Worm (Caenorhabditis elegans) whole organism, late embryonic: Measurements from ENCODE around the gene H18N23.2.
"Not testable (repeated sequence)": the region's sequence is repeated elsewhere in the genome, so short reads cannot be mapped to it uniquely, and the experiment has no call there.

Source experiments
- ceh-2 ChIP-seq: sonication (generic microtip); optimal IDR thresholded peaks from 2 replicates; lab custom pipeline; 2016; ENCODE audit warnings: missing genotype, missing genetic modification characterization, missing compliant biosample characterization
- lin-11 ChIP-seq: fragments of 200-800 bp; sonication (Bioruptor generic); optimal IDR thresholded peaks from 2 replicates; lab custom pipeline; 2018; ENCODE audit warnings: mild to moderate bottlenecking, missing genetic modification characterization, missing compliant biosample characterization
- pqm-1 ChIP-seq: sonication (generic microtip); optimal IDR thresholded peaks from 2 replicates; lab custom pipeline; 2016; ENCODE audit warnings: missing genetic modification characterization, missing compliant biosample characterization

H18N23.2 gene

ce11 chrX:17579011-17579410, 61.7 kb downstream of the H18N23.2 start, which contains the start of gene F39B3.3:
Gene F39B3.3, minus strand, starts transcription at chrX:17579111.
- TF ChIP-seq pqm-1, lin-11, ceh-2 (tag; lab: Kevin White, UChicago): not testable (repeated sequence)
